Worm (Caenorhabditis elegans): ENCODE measurements around the gene grl-14.
A peak's percentile ranks its signal among the peaks of the same experiment; 100 is the strongest.

- TF ChIP-seq dsc-1 (tag; optimal IDR thresholded peaks at IDR 0.05) (peak; percentile 19), aly-2 (tag; optimal IDR thresholded peaks at IDR 0.05) (no peak), mdl-1 (tag; optimal IDR thresholded peaks at IDR 0.05) (no peak), pag-3 (tag; optimal IDR thresholded peaks at IDR 0.05; ENCODE audit: borderline replicate concordance, insufficient read depth) (no peak), nhr-12 (tag; optimal IDR thresholded peaks at IDR 0.05) (no peak), ztf-4 (tag; optimal IDR thresholded peaks at IDR 0.05) (no peak), nhr-28 (tag; optimal IDR thresholded peaks at IDR 0.05) (no peak), ceh-82 (tag; optimal IDR thresholded peaks at IDR 0.05) (no peak)
Observed at ce11 chrV:20792371-20792890, 32.9 kb upstream of the grl-14 start, which contains the start of gene Y44A6D.3.

Measured in whole organism, L1 larva.